Worm (Caenorhabditis elegans): Measurements from ENCODE around the gene K03B4.9.

- no peak for TF ChIP-seq ama-1 (optimal IDR thresholded peaks at IDR 0.05)
- no peak for TF ChIP-seq sox-4 (tag; optimal IDR thresholded peaks at IDR 0.05)
- TF ChIP-seq pag-3 (tag; optimal IDR thresholded peaks at IDR 0.05; ENCODE audit: borderline replicate concordance) = no peak
- no peak for TF ChIP-seq elt-4 (tag; optimal IDR thresholded peaks at IDR 0.05)
- TF ChIP-seq ceh-24 (tag; optimal IDR thresholded peaks at IDR 0.05) = no peak
- TF ChIP-seq ceh-18 (tag; optimal IDR thresholded peaks at IDR 0.05) = no peak
- no peak for TF ChIP-seq unc-55 (GFP tag; optimal IDR thresholded peaks at IDR 0.05)
- TF ChIP-seq hlh-6 (tag; optimal IDR thresholded peaks at IDR 0.05) = no peak
- no peak for TF ChIP-seq K02D7.2 (tag; optimal IDR thresholded peaks at IDR 0.05)
- TF ChIP-seq fax-1 (tag; optimal IDR thresholded peaks at IDR 0.05) = no peak
- no peak for TF ChIP-seq nhr-11 (tag; optimal IDR thresholded peaks at IDR 0.05)
- no peak for TF ChIP-seq unc-42 (tag; optimal IDR thresholded peaks at IDR 0.05)
Observed at ce11 chrV:4630267-4630666, 42.1 kb downstream of the K03B4.9 start.

Measured in whole organism, late embryonic.